Fruit fly (Drosophila melanogaster): ENCODE data around the gene CG9777.

CG9777 gene

dm6 chrX:16637106-16637590 lies 5.1 kb upstream of the CG9777 start, which contains the start of gene Rok (continued):
- TF ChIP-seq ATbp (GFP tag; optimal IDR thresholded peaks at IDR 0.05) (no peak), CG13287 (GFP tag; IDR thresholded peaks at IDR 0.05; ENCODE audit: partially characterized antibody) (peak; percentile 77), CG11093 (GFP tag; IDR thresholded peaks at IDR 0.05) (no peak), NC2β (GFP tag; optimal IDR thresholded peaks at IDR 0.05) (no peak), YL-1 (GFP tag; optimal IDR thresholded peaks at IDR 0.05) (peak; percentile 6), Doc3 (GFP tag; IDR thresholded peaks at IDR 0.05; ENCODE audit: partially characterized antibody) (peak; percentile 60; the same call in 1 of the 3 replicates), tin (GFP tag; optimal IDR thresholded peaks at IDR 0.05) (no peak), hb (GFP tag; IDR thresholded peaks at IDR 0.05; ENCODE audit: partially characterized antibody) (peak; percentile 87), kay (GFP tag; optimal IDR thresholded peaks at IDR 0.05) (no peak), ase (GFP tag; IDR thresholded peaks at IDR 0.05) (no peak), CG9817 (tag; optimal IDR thresholded peaks at IDR 0.05) (no peak), CG18764 (GFP tag; optimal IDR thresholded peaks at IDR 0.05) (no peak), Nf-YB (GFP tag; optimal IDR thresholded peaks at IDR 0.05) (no peak), gfzf (GFP tag; optimal IDR thresholded peaks at IDR 0.05) (peak; percentile 40), Bdp1 (GFP tag; optimal IDR thresholded peaks at IDR 0.05) (no peak), Stat92E (GFP tag; optimal IDR thresholded peaks at IDR 0.05) (no peak), CG18476 (GFP tag; optimal IDR thresholded peaks at IDR 0.05) (no peak), CG13775 (GFP tag; optimal IDR thresholded peaks at IDR 0.05) (no peak), Fer1 (GFP tag; optimal IDR thresholded peaks at IDR 0.05) (peak; percentile 7), lmd (GFP tag; IDR thresholded peaks at IDR 0.05) (peak; percentile 13; the same call in 1 of the 2 replicates), CG10267 (tag; optimal IDR thresholded peaks at IDR 0.05) (no peak), Ets65A (GFP tag) (peak; percentile 49), row (GFP tag; IDR thresholded peaks at IDR 0.05) (peak; percentile 37; the same call in 2 of the 3 replicates), Mrtf (GFP tag; IDR thresholded peaks at IDR 0.05) (no peak), croc (GFP tag; conservative IDR thresholded peaks at IDR 0.05) (no peak), tgo (GFP tag; IDR thresholded peaks at IDR 0.05) (no peak), CG8388 (GFP tag; optimal IDR thresholded peaks at IDR 0.05) (no peak), CG10654 (GFP tag; optimal IDR thresholded peaks at IDR 0.05) (no peak), Hr39 (optimal IDR thresholded peaks at IDR 0.05) (peak; percentile 21), cato (GFP tag; optimal IDR thresholded peaks at IDR 0.05; ENCODE audit: borderline replicate concordance) (no peak), Xbp1 (GFP tag; optimal IDR thresholded peaks at IDR 0.05) (no peak), CG3838 (GFP tag; optimal IDR thresholded peaks at IDR 0.05) (no peak), CG11085 (GFP tag; IDR thresholded peaks at IDR 0.05) (no peak), Dbx (GFP tag; IDR thresholded peaks at IDR 0.05) (no peak), tup (GFP tag; optimal IDR thresholded peaks at IDR 0.05) (no peak), CG10209 (GFP tag; optimal IDR thresholded peaks at IDR 0.05) (no peak), Hmx (GFP tag; optimal IDR thresholded peaks at IDR 0.05) (no peak), CG5180 (GFP tag; optimal IDR thresholded peaks at IDR 0.05) (no peak), Ravus (GFP tag; IDR thresholded peaks at IDR 0.05) (no peak), CTCF (GFP tag; optimal IDR thresholded peaks at IDR 0.05) (peak; percentile 93), CG43689 (GFP tag; IDR thresholded peaks at IDR 0.05) (no peak), br (optimal IDR thresholded peaks at IDR 0.05) (no peak), Hsf (GFP tag; optimal IDR thresholded peaks at IDR 0.05) (no peak), CG7928 (GFP tag; optimal IDR thresholded peaks at IDR 0.05) (no peak), cas (GFP tag; IDR thresholded peaks at IDR 0.05) (no peak), CG11456 (GFP tag; IDR thresholded peaks at IDR 0.05) (peak; percentile 33; the same call in 1 of the 3 replicates), Taf1 (GFP tag; IDR thresholded peaks at IDR 0.05) (no peak), CG14014 (GFP tag; IDR thresholded peaks at IDR 0.05) (no peak), ewg (GFP tag; optimal IDR thresholded peaks at IDR 0.05) (peak; percentile 15), h (optimal IDR thresholded peaks at IDR 0.05) (no peak), Abd-B (GFP tag; optimal IDR thresholded peaks at IDR 0.05) (no peak), CG34224 (GFP tag; IDR thresholded peaks at IDR 0.05; ENCODE audit: partially characterized antibody) (peak; percentile 57; the same call in 2 of the 3 replicates), GATAe (GFP tag; conservative IDR thresholded peaks at IDR 0.05) (no peak)
